Worm (Caenorhabditis elegans): ENCODE measurements around the gene acs-11.

- TF ChIP-seq ceh-16 (tag; optimal IDR thresholded peaks at IDR 0.05) (no peak), nhr-6 (tag; optimal IDR thresholded peaks at IDR 0.05) (no peak), nhr-21 (tag; optimal IDR thresholded peaks at IDR 0.05) (no peak), nhr-23 (tag; optimal IDR thresholded peaks at IDR 0.05) (no peak), lin-39 (tag; optimal IDR thresholded peaks at IDR 0.05) (no peak), egl-27 (tag; optimal IDR thresholded peaks at IDR 0.05) (no peak), ztf-4 (tag; optimal IDR thresholded peaks at IDR 0.05) (no peak), elt-3 (tag; optimal IDR thresholded peaks at IDR 0.05) (no peak), blmp-1 (tag; optimal IDR thresholded peaks at IDR 0.05; ENCODE audit: insufficient read depth) (no peak), lin-13 (GFP tag; optimal IDR thresholded peaks at IDR 0.05) (no peak), R02D3.7 (tag; optimal IDR thresholded peaks at IDR 0.05) (no peak)
Measured at ce11 chrII:4775802-4776201, 33.9 kb downstream of the acs-11 start.
